Worm (Caenorhabditis elegans) whole organism, early embryonic: ENCODE measurements around the gene rab-37.
"Not testable (repeated sequence)": the region's sequence is repeated elsewhere in the genome, so short reads cannot be mapped to it uniquely, and the experiment has no call there.

Experiments
- B0310.2 ChIP-seq: sonication (generic microtip); optimal IDR thresholded peaks from 2 replicates; lab custom pipeline; 2016; ENCODE audit warnings: mild to moderate bottlenecking, missing genetic modification characterization, missing compliant biosample characterization
- F13C5.2 ChIP-seq: sonication (generic microtip); optimal IDR thresholded peaks from 2 replicates; lab custom pipeline; 2017; ENCODE audit warnings: mild to moderate bottlenecking, missing genetic modification characterization, inconsistent platforms, missing compliant biosample characterization
- aly-1 ChIP-seq: sonication (generic microtip); optimal IDR thresholded peaks from 2 replicates; lab custom pipeline; 2016; ENCODE audit warnings: missing genetic modification characterization, missing compliant biosample characterization
- ama-1 ChIP-seq: fragments of 150-350 bp; optimal IDR thresholded peaks from 2 replicates; lab custom pipeline; 2014
- ceh-13 ChIP-seq: fragments of 200-800 bp; sonication (Bioruptor generic); optimal IDR thresholded peaks from 2 replicates; lab custom pipeline; 2018; ENCODE audit warnings: mild to moderate bottlenecking, missing genetic modification characterization, missing compliant biosample characterization
- ceh-36 ChIP-seq: sonication (generic microtip); optimal IDR thresholded peaks from 2 replicates; lab custom pipeline; 2016; ENCODE audit warnings: missing genetic modification characterization, inconsistent platforms, missing compliant biosample characterization
- ets-7 ChIP-seq: sonication (generic microtip); optimal IDR thresholded peaks from 2 replicates; lab custom pipeline; 2016; ENCODE audit warnings: missing genotype, missing genetic modification characterization, missing compliant biosample characterization
- flt-1 ChIP-seq: fragments of 200-800 bp; sonication (Bioruptor generic); IDR thresholded peaks from 2 replicates; pipeline ENCODE4 v1.3.6; 2022; ENCODE audit warnings: missing genetic modification characterization, missing compliant biosample characterization
- hmbx-1 ChIP-seq: sonication (generic microtip); optimal IDR thresholded peaks from 2 replicates; lab custom pipeline; 2016; ENCODE audit warnings: mild to moderate bottlenecking, missing genetic modification characterization, missing compliant biosample characterization
- hmg-4 ChIP-seq: fragments of 200-800 bp; sonication (Bioruptor generic); optimal IDR thresholded peaks from 2 replicates; lab custom pipeline; 2018; ENCODE audit warnings: mild to moderate bottlenecking, missing genetic modification characterization, missing compliant biosample characterization
- hnd-1 ChIP-seq: sonication (generic microtip); optimal IDR thresholded peaks from 2 replicates; lab custom pipeline; 2016; ENCODE audit warnings: missing genetic modification characterization, missing compliant biosample characterization
- pes-1 ChIP-seq: fragments of 200-800 bp; sonication (Bioruptor generic); IDR thresholded peaks from 2 replicates; pipeline ENCODE4 v1.3.6; 2022; ENCODE audit warnings: missing genetic modification reagents, missing genetic modification characterization, missing compliant biosample characterization
- scrt-1 ChIP-seq: fragments of 200-800 bp; sonication (Bioruptor generic); IDR thresholded peaks from 2 replicates; pipeline ENCODE4 v1.3.6; 2022; ENCODE audit warnings: missing genetic modification characterization, missing compliant biosample characterization
- sea-1 ChIP-seq: fragments of 200-800 bp; sonication (Bioruptor generic); conservative IDR thresholded peaks from 2 replicates; pipeline ENCODE4 v1.3.6; 2022; ENCODE audit warnings: missing genetic modification characterization, missing compliant biosample characterization
- tbx-11 ChIP-seq: fragments of 200-800 bp; sonication (Bioruptor generic); IDR thresholded peaks from 2 replicates; pipeline ENCODE4 v1.3.6; 2022; ENCODE audit warnings: missing genetic modification characterization, missing compliant biosample characterization
- tbx-37 ChIP-seq: fragments of 200-800 bp; sonication (Bioruptor generic); conservative IDR thresholded peaks from 2 replicates; pipeline ENCODE4 v1.3.6; 2022; ENCODE audit warnings: missing genetic modification reagents, missing genetic modification characterization, missing compliant biosample characterization
- tra-4 ChIP-seq: sonication (generic microtip); optimal IDR thresholded peaks from 2 replicates; lab custom pipeline; 2017; ENCODE audit warnings: missing genetic modification characterization, missing compliant biosample characterization

Gene rab-37

DNA sequence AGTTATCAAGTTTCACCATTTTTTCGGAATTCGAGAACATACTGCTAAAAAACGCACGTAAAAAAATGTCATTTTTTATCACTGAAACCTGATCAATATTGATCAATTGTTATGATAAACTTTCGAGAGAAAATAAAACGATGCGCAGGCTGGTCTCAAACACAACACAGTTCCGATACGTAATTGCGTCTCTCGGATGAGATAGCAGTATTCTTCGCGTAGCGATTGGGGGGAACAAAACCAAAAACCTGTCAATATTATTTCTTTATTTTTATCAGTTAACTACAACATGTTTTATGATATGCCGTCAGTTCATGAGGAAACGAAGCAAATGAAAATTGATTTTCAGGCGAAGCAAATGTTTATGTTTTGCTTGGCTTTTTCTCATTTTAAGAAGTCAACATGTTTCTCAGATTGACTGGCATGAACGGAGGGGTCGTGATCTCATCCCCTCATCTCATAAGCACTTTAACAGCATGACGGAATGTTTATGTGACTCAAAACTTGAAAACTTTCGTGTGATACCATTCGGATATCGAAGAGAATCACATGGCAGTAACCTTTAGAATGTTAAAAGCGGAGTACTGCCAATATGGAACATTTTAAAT, 20.0 kb downstream of the rab-37 start:
- TF ChIP-seq sea-1 (GFP tag; lab: Robert Waterston, UW) (no peak), F13C5.2 (no peak), aly-1 (no peak)

DNA sequence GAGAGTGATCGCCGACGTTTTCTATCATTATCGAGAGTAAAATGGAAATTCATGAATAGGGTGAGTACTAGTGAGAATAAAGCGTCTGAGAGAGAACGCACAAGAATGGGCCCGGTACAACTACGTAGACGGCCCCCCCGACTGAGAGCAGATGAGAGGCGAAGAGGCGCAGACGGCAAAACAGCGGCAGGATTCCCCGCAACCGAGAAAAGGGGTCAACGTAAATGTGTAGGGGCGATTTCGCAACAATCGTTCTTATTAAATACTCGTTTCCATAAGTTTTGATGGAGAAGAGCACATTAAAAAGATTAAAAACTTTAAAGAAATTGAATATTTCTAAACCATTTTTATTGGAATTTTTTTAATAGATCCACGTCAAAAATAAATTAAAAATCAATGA, 21.0 kb downstream of the rab-37 start:
- TF ChIP-seq sea-1 (GFP tag; lab: Robert Waterston, UW) (no peak), F13C5.2 (peak; percentile 59), hmbx-1 (tag; lab: Kevin White, UChicago) (no peak), flt-1 (GFP tag; lab: Robert Waterston, UW) (no peak), pes-1 (GFP tag; lab: Robert Waterston, UW) (no peak), hnd-1 (tag; lab: Kevin White, UChicago) (no peak)

- TF ChIP-seq tbx-11 (peak; percentile 59; the same call in 1 of the 2 replicates), pes-1 (GFP tag; lab: Robert Waterston, UW) (peak; percentile 81), hmg-4 (GFP tag; lab: Kevin White, UChicago) (peak; percentile 97), F13C5.2 (peak; percentile 97), sea-1 (GFP tag; lab: Robert Waterston, UW) (peak; percentile 70; the same call in 1 of the 2 replicates), ets-7 (tag; lab: Kevin White, UChicago) (peak; percentile 61), hnd-1 (tag; lab: Kevin White, UChicago) (peak; percentile 37), scrt-1 (GFP tag; lab: Robert Waterston, UW) (peak; percentile 73; the same call in 1 of the 2 replicates), tra-4 (tag; lab: Kevin White, UChicago) (no peak), flt-1 (GFP tag; lab: Robert Waterston, UW) (peak; percentile 66), ceh-36 (tag; lab: Kevin White, UChicago) (no peak), tbx-37 (peak; percentile 63), ama-1 (lab: Kevin White, UChicago) (no peak)
Observed at ce11 chrX:4209131-4209530, 26.5 kb downstream of the rab-37 start.

- TF ChIP-seq hmg-4 (GFP tag; lab: Kevin White, UChicago) (no peak), hnd-1 (tag; lab: Kevin White, UChicago) (no peak), hmbx-1 (tag; lab: Kevin White, UChicago) (no peak), ceh-36 (tag; lab: Kevin White, UChicago) (no peak), B0310.2 (tag; lab: Kevin White, UChicago) (no peak), tra-4 (tag; lab: Kevin White, UChicago) (no peak), sea-1 (GFP tag; lab: Robert Waterston, UW) (no peak), pes-1 (GFP tag; lab: Robert Waterston, UW) (no peak), aly-1 (no peak), ets-7 (tag; lab: Kevin White, UChicago) (no peak), F13C5.2 (no peak), ama-1 (lab: Kevin White, UChicago) (no peak), flt-1 (GFP tag; lab: Robert Waterston, UW) (no peak)
Observed at ce11 chrX:4208495-4208894, 27.2 kb downstream of the rab-37 start.

DNA sequence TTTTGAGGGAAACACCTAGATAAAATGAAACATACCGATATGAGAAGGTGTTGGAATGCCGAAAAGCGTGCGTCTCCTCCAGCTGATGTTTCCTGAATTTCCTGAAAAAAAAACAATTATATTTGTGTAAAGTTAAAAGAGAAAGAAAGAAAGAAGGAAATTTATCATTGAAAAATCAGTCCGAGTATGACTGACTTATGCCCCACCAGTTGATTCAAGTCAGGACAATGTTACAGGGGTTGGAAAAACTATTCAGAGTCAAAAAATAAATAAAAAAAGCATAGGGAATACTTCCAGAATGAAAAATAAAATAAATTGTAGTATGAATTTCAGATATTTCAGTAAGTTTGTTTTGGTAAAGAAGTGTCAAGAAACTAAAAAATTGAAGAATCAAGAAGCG, 28.3 kb downstream of the rab-37 start, which contains the start of gene F20B6.9:
F20B6.9 (minus strand) TSS at position 101 of the 400 bp plus-strand sequence.
- not testable (repeated sequence) for TF ChIP-seq hnd-1 (tag; lab: Kevin White, UChicago); pes-1 (GFP tag; lab: Robert Waterston, UW); tbx-11

- TF ChIP-seq ceh-36 (tag; lab: Kevin White, UChicago); ceh-13; ama-1 (lab: Kevin White, UChicago): not testable (repeated sequence)
Observed at ce11 chrX:4202114-4202513, 33.5 kb downstream of the rab-37 start, which contains the start of gene F20B6.6. Gene F20B6.6 (minus strand): TSS chrX:4202214.

- TF ChIP-seq aly-1; ceh-36 (tag; lab: Kevin White, UChicago); hmg-4 (GFP tag; lab: Kevin White, UChicago): not testable (repeated sequence)
Observed at ce11 chrX:4199829-4200228, 35.8 kb downstream of the rab-37 start, which contains the start of gene F20B6.5. Gene F20B6.5 (minus strand): TSS chrX:4199929.

DNA sequence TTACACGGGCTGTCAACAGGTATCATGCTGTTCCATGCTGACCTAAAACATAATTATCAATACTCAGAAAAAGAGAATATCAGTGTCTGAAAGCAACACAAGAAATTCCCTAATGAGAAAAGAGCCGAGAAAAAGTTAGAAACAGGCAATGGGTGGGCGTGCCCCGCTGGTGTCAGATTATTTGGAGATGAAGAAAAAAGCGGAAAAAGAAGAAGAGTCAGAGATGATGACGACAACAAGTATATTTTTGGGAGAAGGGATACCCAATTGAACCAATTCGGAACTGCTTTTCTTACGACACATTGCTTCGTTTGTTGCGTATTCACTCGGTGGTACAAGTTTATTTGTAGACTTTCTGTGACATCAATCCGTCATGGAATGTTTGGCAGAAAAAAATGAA, 39.2 kb downstream of the rab-37 start, which contains the start of gene F20B6.4:
F20B6.4 (minus strand) TSS at position 101 of the 400 bp plus-strand sequence.
- TF ChIP-seq tra-4 (tag; lab: Kevin White, UChicago), result no peak
- no peak for TF ChIP-seq pes-1 (GFP tag; lab: Robert Waterston, UW)
- no peak for TF ChIP-seq B0310.2 (tag; lab: Kevin White, UChicago)
- TF ChIP-seq F13C5.2, result no peak

- TF ChIP-seq F13C5.2, result no peak
- TF ChIP-seq tbx-37, result no peak
- TF ChIP-seq ets-7 (tag; lab: Kevin White, UChicago), result no peak
- TF ChIP-seq pes-1 (GFP tag; lab: Robert Waterston, UW), result no peak
- TF ChIP-seq ceh-36 (tag; lab: Kevin White, UChicago), result no peak
- no peak for TF ChIP-seq flt-1 (GFP tag; lab: Robert Waterston, UW)
- TF ChIP-seq ama-1 (lab: Kevin White, UChicago), result no peak
- TF ChIP-seq aly-1, result no peak
- no peak for TF ChIP-seq hmbx-1 (tag; lab: Kevin White, UChicago)
- no peak for TF ChIP-seq tra-4 (tag; lab: Kevin White, UChicago)
- no peak for TF ChIP-seq hmg-4 (GFP tag; lab: Kevin White, UChicago)
- TF ChIP-seq scrt-1 (GFP tag; lab: Robert Waterston, UW), result no peak
- no peak for TF ChIP-seq B0310.2 (tag; lab: Kevin White, UChicago)
- TF ChIP-seq sea-1 (GFP tag; lab: Robert Waterston, UW), result no peak
- TF ChIP-seq ceh-13, result no peak
- TF ChIP-seq tbx-11, result no peak
- no peak for TF ChIP-seq hnd-1 (tag; lab: Kevin White, UChicago)
Observed at ce11 chrX:4193080-4193479, 42.6 kb downstream of the rab-37 start.
